Worm (Caenorhabditis elegans): ENCODE measurements around the gene alh-11.

alh-11 gene

ce11 chrIII:748782-749181 is 29.9 kb downstream of the alh-11 start:
- TF ChIP-seq F39B2.1 (GFP tag; IDR thresholded peaks at IDR 0.05) (no peak), lin-26 (GFP tag; IDR thresholded peaks at IDR 0.05) (no peak), attf-6 (GFP tag; IDR thresholded peaks at IDR 0.05) (no peak), rec-8 (tag; optimal IDR thresholded peaks at IDR 0.05) (no peak), hmg-20 (GFP tag; IDR thresholded peaks at IDR 0.05) (no peak), B0261.1 (tag; optimal IDR thresholded peaks at IDR 0.05) (no peak), sptf-2 (GFP tag; optimal IDR thresholded peaks at IDR 0.05) (no peak), ztf-26 (tag; optimal IDR thresholded peaks at IDR 0.05) (no peak), snpc-3.4 (tag; optimal IDR thresholded peaks at IDR 0.05) (no peak), lsl-1 (GFP tag; optimal IDR thresholded peaks at IDR 0.05) (no peak), mxl-1 (tag; optimal IDR thresholded peaks at IDR 0.05) (no peak), ztf-18 (tag; optimal IDR thresholded peaks at IDR 0.05) (no peak), madf-10 (tag; optimal IDR thresholded peaks at IDR 0.05) (no peak)

ce11 chrIII:744459-744858 is 34.2 kb downstream of the alh-11 start:
- no peak for TF ChIP-seq let-607 (tag; optimal IDR thresholded peaks at IDR 0.05)

ce11 chrIII:740382-740781 is 38.3 kb downstream of the alh-11 start, which contains the start of gene idpp-1:
Gene idpp-1 (plus strand): TSS chrIII:740682.
- TF ChIP-seq C06A6.2 (GFP tag; conservative IDR thresholded peaks at IDR 0.05) (no peak), atf-7 (tag; optimal IDR thresholded peaks at IDR 0.05) (no peak), mel-28 (tag; optimal IDR thresholded peaks at IDR 0.05; ENCODE audit: borderline replicate concordance) (no peak), hmg-20 (GFP tag; IDR thresholded peaks at IDR 0.05) (no peak), zfh-2 (GFP tag; conservative IDR thresholded peaks at IDR 0.05) (no peak), dpl-1 (GFP tag; optimal IDR thresholded peaks at IDR 0.05) (no peak), snpc-1.3 (tag; optimal IDR thresholded peaks at IDR 0.05; ENCODE audit: insufficient read depth) (no peak)

- no peak for TF ChIP-seq K11D2.4 (GFP tag; IDR thresholded peaks at IDR 0.05)
- no peak for TF ChIP-seq nfya-2 (GFP tag; IDR thresholded peaks at IDR 0.05)
- TF ChIP-seq athp-1 (tag; optimal IDR thresholded peaks at IDR 0.05): no peak
- no peak for TF ChIP-seq Y79H2A.3 (GFP tag; conservative IDR thresholded peaks at IDR 0.05)
- no peak for TF ChIP-seq lsy-27 (tag; optimal IDR thresholded peaks at IDR 0.05; ENCODE audit: borderline replicate concordance, insufficient read depth)
- no peak for TF ChIP-seq rpc-1 (optimal IDR thresholded peaks at IDR 0.05)
- TF ChIP-seq rpc-1 (tag; optimal IDR thresholded peaks at IDR 0.05): no peak
- no peak for TF ChIP-seq mcd-1 (GFP tag; IDR thresholded peaks at IDR 0.05)
- no peak for TF ChIP-seq nhr-90 (tag; optimal IDR thresholded peaks at IDR 0.05)
- no peak for TF ChIP-seq mel-28 (tag; optimal IDR thresholded peaks at IDR 0.05; ENCODE audit: borderline replicate concordance)
- TF ChIP-seq hlh-12 (tag; optimal IDR thresholded peaks at IDR 0.05): no peak
- TF ChIP-seq snpc-1.3 (tag; optimal IDR thresholded peaks at IDR 0.05; ENCODE audit: insufficient read depth): no peak
- TF ChIP-seq hlh-26 (GFP tag; conservative IDR thresholded peaks at IDR 0.05): no peak
- TF ChIP-seq atf-7 (tag; optimal IDR thresholded peaks at IDR 0.05): no peak
- no peak for TF ChIP-seq F52B5.7 (tag; optimal IDR thresholded peaks at IDR 0.05)
- TF ChIP-seq bed-1 (GFP tag; IDR thresholded peaks at IDR 0.05): no peak
- TF ChIP-seq B0035.1 (tag; optimal IDR thresholded peaks at IDR 0.05): no peak
- TF ChIP-seq attf-5 (GFP tag; optimal IDR thresholded peaks at IDR 0.05): no peak
- TF ChIP-seq T26A5.8 (tag; optimal IDR thresholded peaks at IDR 0.05): no peak
Observed at ce11 chrIII:728694-729093, 50.0 kb downstream of the alh-11 start.
